Fruit fly (Drosophila melanogaster): ENCODE measurements around the gene Saf-B.

Gene Saf-B

DNA sequence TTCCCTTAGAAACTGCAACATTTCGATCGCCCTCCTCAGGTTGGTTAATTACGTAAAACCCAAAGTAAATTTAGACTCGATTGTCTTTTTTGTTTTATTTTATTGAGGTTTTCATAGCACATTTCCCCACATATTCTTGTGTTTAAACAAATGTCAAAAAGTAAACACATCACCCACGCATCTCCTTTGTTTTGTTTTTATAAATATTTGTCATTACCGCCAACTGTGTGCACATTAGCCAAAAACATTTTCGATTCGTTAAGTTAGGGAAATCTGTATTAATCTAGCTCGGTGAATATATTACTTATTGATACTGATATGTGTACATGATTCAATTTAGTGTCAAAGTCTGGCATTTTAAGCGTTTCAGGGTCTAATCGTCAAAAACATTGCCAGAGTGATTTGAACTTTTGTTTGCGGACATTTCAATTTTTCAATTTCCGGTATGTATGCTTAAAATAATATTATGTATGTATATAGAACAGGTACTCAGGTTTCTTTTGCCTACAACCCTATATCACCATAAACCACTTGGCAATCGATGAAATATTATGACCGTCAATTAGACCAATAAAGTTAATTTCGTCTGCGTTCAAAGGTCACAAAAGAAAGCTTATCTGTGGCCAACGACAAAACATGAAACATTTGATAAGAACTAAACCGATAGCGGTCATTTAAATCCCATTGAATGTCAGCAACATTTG lies 7.5 kb upstream of the Saf-B start (continued):
- no peak for TF ChIP-seq Hr51 (GFP tag; optimal IDR thresholded peaks at IDR 0.05)
- TF ChIP-seq CG10654 (GFP tag; optimal IDR thresholded peaks at IDR 0.05), result no peak
- no peak for TF ChIP-seq E2f1 (GFP tag; IDR thresholded peaks at IDR 0.05)
- no peak for TF ChIP-seq twi (tag; optimal IDR thresholded peaks at IDR 0.05)
- peak; percentile 29; the same call in 1 of the 3 replicates for TF ChIP-seq sr (GFP tag; IDR thresholded peaks at IDR 0.05)
- TF ChIP-seq CG32767 (GFP tag; IDR thresholded peaks at IDR 0.05), result no peak
- no peak for TF ChIP-seq ara (GFP tag; IDR thresholded peaks at IDR 0.05)
- no peak for TF ChIP-seq Oaz (GFP tag; IDR thresholded peaks at IDR 0.05)
- TF ChIP-seq CG17385 (GFP tag; optimal IDR thresholded peaks at IDR 0.05), result no peak
- TF ChIP-seq CG4820 (GFP tag; optimal IDR thresholded peaks at IDR 0.05), result no peak
- no peak for TF ChIP-seq NFAT (GFP tag; IDR thresholded peaks at IDR 0.05)
- TF ChIP-seq CG15269 (tag; optimal IDR thresholded peaks at IDR 0.05), result no peak
- no peak for TF ChIP-seq CG30020 (tag; optimal IDR thresholded peaks at IDR 0.05)
- no peak for TF ChIP-seq danr (GFP tag; IDR thresholded peaks at IDR 0.05)
- TF ChIP-seq Ravus (GFP tag; IDR thresholded peaks at IDR 0.05), result no peak
- TF ChIP-seq CG10321 (GFP tag; IDR thresholded peaks at IDR 0.05), result no peak
- TF ChIP-seq YL-1 (GFP tag; optimal IDR thresholded peaks at IDR 0.05), result no peak
- no peak for TF ChIP-seq pzg (GFP tag; optimal IDR thresholded peaks at IDR 0.05)
- peak; percentile 48 for TF ChIP-seq CG10543 (GFP tag; optimal IDR thresholded peaks at IDR 0.05)
- TF ChIP-seq CG18764 (GFP tag; optimal IDR thresholded peaks at IDR 0.05), result no peak
- TF ChIP-seq luna (GFP tag; optimal IDR thresholded peaks at IDR 0.05), result no peak
- TF ChIP-seq wor (GFP tag; IDR thresholded peaks at IDR 0.05), result no peak
- no peak for TF ChIP-seq slbo (GFP tag; IDR thresholded peaks at IDR 0.05)
- no peak for TF ChIP-seq Ptx1 (GFP tag; IDR thresholded peaks at IDR 0.05)
- no peak for TF ChIP-seq dm (GFP tag; optimal IDR thresholded peaks at IDR 0.05)
- no peak for TF ChIP-seq CG9609 (GFP tag; optimal IDR thresholded peaks at IDR 0.05)
- TF ChIP-seq al (GFP tag; IDR thresholded peaks at IDR 0.05), result no peak
- no peak for TF ChIP-seq CG32532 (GFP tag; IDR thresholded peaks at IDR 0.05)
- no peak for TF ChIP-seq sqz (GFP tag; optimal IDR thresholded peaks at IDR 0.05)
- TF ChIP-seq CG4404 (GFP tag; IDR thresholded peaks at IDR 0.05), result no peak
- TF ChIP-seq hth (optimal IDR thresholded peaks at IDR 0.05), result no peak
- TF ChIP-seq CG3847 (GFP tag; IDR thresholded peaks at IDR 0.05), result no peak
- no peak for TF ChIP-seq ftz-f1 (GFP tag; optimal IDR thresholded peaks at IDR 0.05)
- peak; percentile 62 for TF ChIP-seq kni (GFP tag; optimal IDR thresholded peaks at IDR 0.05)
- TF ChIP-seq prd (optimal IDR thresholded peaks at IDR 0.05), result no peak
- TF ChIP-seq prd (GFP tag; IDR thresholded peaks at IDR 0.05), result no peak
- peak; percentile 19 for TF ChIP-seq CG2712 (tag; optimal IDR thresholded peaks at IDR 0.05)
- no peak for TF ChIP-seq Dad (GFP tag; optimal IDR thresholded peaks at IDR 0.05)
- TF ChIP-seq CG7745 (tag; optimal IDR thresholded peaks at IDR 0.05), result no peak
- no peak for TF ChIP-seq tap (tag; optimal IDR thresholded peaks at IDR 0.05)
- TF ChIP-seq CG13123 (GFP tag; optimal IDR thresholded peaks at IDR 0.05), result no peak
- peak; percentile 41 for TF ChIP-seq CG33213 (GFP tag; optimal IDR thresholded peaks at IDR 0.05)
- no peak for TF ChIP-seq CG8944 (GFP tag; optimal IDR thresholded peaks at IDR 0.05)
- peak; percentile 54 for TF ChIP-seq CG15696 (tag; optimal IDR thresholded peaks at IDR 0.05)
- TF ChIP-seq jigr1 (GFP tag; IDR thresholded peaks at IDR 0.05), result no peak
- no peak for TF ChIP-seq so (GFP tag; IDR thresholded peaks at IDR 0.05)
- TF ChIP-seq Gsc (GFP tag; IDR thresholded peaks at IDR 0.05), result no peak
- TF ChIP-seq CG31365 (tag; optimal IDR thresholded peaks at IDR 0.05), result peak; percentile 45
- no peak for TF ChIP-seq H2.0 (GFP tag; IDR thresholded peaks at IDR 0.05)
- no peak for TF ChIP-seq ind (GFP tag; optimal IDR thresholded peaks at IDR 0.05)
- TF ChIP-seq CG12104 (GFP tag; optimal IDR thresholded peaks at IDR 0.05), result peak; percentile 24
- TF ChIP-seq tll (GFP tag; optimal IDR thresholded peaks at IDR 0.05), result no peak

All from whole organism, embryonic.